Fruit fly (Drosophila melanogaster) whole organism, embryonic: ENCODE data around the gene CG6041.
A peak's percentile ranks its signal among the peaks of the same experiment; 100 is the strongest.

ENCODE experiments used
- ATbp ChIP-seq: fragments of 200-800 bp; sonication (Bioruptor generic); optimal IDR thresholded peaks from 2 replicates; lab custom pipeline; 2017; ENCODE audit warnings: missing biosample characterization, mild to moderate bottlenecking, missing genetic modification characterization, missing genetic modification reagents
- Abd-B ChIP-seq: fragments of 200-800 bp; sonication (Bioruptor generic); optimal IDR thresholded peaks from 2 replicates; lab custom pipeline; 2018; ENCODE audit warnings: missing biosample characterization, mild to moderate bottlenecking, missing genetic modification characterization, moderate library complexity
- Atf6 ChIP-seq: fragments of 200-800 bp; sonication (Bioruptor generic); IDR thresholded peaks from 2 replicates; pipeline ENCODE4 v1.3.6; 2022; ENCODE audit warnings: missing biosample characterization, missing genetic modification characterization
- CG12219 ChIP-seq: fragments of 200-800 bp; sonication (Bioruptor generic); optimal IDR thresholded peaks from 3 replicates; lab custom pipeline; 2018; ENCODE audit warnings: missing biosample characterization, mild to moderate bottlenecking, missing genetic modification characterization
- CG13287 ChIP-seq: fragments of 200-800 bp; sonication (Bioruptor generic); IDR thresholded peaks from 2 replicates; pipeline ENCODE4 v1.3.6; 2022; ENCODE audit warnings: missing biosample characterization, missing genetic modification characterization; ENCODE audit not compliant: partially characterized antibody
- CG1603 ChIP-seq: fragments of 200-800 bp; sonication (Bioruptor generic); optimal IDR thresholded peaks from 2 replicates; lab custom pipeline; 2019; ENCODE audit warnings: missing biosample characterization, mild to moderate bottlenecking, missing genetic modification characterization, moderate library complexity
- CG17361 ChIP-seq: fragments of 200-800 bp; sonication (Bioruptor generic); IDR thresholded peaks from 3 replicates; pipeline ENCODE4 v1.3.6; 2022; ENCODE audit warnings: missing biosample characterization, missing genetic modification characterization
- CG17612 ChIP-seq: fragments of 200-800 bp; sonication (Bioruptor generic); IDR thresholded peaks from 2 replicates; pipeline ENCODE4 v1.3.6; 2022; ENCODE audit warnings: missing biosample characterization, missing genetic modification characterization
- CG18476 ChIP-seq: fragments of 200-800 bp; sonication (Bioruptor generic); optimal IDR thresholded peaks from 2 replicates; lab custom pipeline; 2016; ENCODE audit warnings: missing biosample characterization, mild to moderate bottlenecking, missing genetic modification characterization
- CG32767 ChIP-seq: fragments of 200-800 bp; sonication (Bioruptor generic); IDR thresholded peaks from 2 replicates; pipeline ENCODE4 v1.3.6; 2022; ENCODE audit warnings: missing biosample characterization, missing genetic modification characterization
- CG32772 ChIP-seq: fragments of 200-800 bp; sonication (Bioruptor generic); IDR thresholded peaks from 2 replicates; pipeline ENCODE4 v1.3.6; 2022; ENCODE audit warnings: missing biosample characterization, missing genetic modification characterization
- CG34376 ChIP-seq: fragments of 200-800 bp; sonication (Bioruptor generic); optimal IDR thresholded peaks from 2 replicates; lab custom pipeline; 2018; ENCODE audit warnings: missing biosample characterization, mild to moderate bottlenecking, missing genetic modification characterization
- CG4360 ChIP-seq: fragments of 200-800 bp; sonication (Bioruptor generic); IDR thresholded peaks from 2 replicates; pipeline ENCODE4 v1.3.6; 2022; ENCODE audit warnings: missing biosample characterization, missing genetic modification characterization
- CG6254 ChIP-seq: fragments of 200-800 bp; sonication (Bioruptor generic); optimal IDR thresholded peaks from 3 replicates; lab custom pipeline; 2017; ENCODE audit warnings: mild to moderate bottlenecking, missing biosample characterization, missing genetic modification reagents, missing genetic modification characterization
- CG7987 ChIP-seq: fragments of 200-800 bp; sonication (Bioruptor generic); optimal IDR thresholded peaks from 2 replicates; lab custom pipeline; 2018; ENCODE audit warnings: missing biosample characterization, mild to moderate bottlenecking, missing genetic modification characterization, moderate library complexity
- CG9727 ChIP-seq: fragments of 200-800 bp; sonication (Bioruptor generic); optimal IDR thresholded peaks from 3 replicates; lab custom pipeline; 2017; ENCODE audit warnings: missing biosample characterization, mild to moderate bottlenecking, missing genetic modification characterization
- CHES-1-like ChIP-seq: fragments of 200-800 bp; sonication (Bioruptor generic); optimal IDR thresholded peaks from 2 replicates; lab custom pipeline; 2016; ENCODE audit warnings: missing biosample characterization, missing genetic modification characterization
- D19A ChIP-seq: fragments of 200-800 bp; optimal IDR thresholded peaks from 3 replicates; lab custom pipeline; 2019; ENCODE audit warnings: missing biosample characterization, mild to moderate bottlenecking, missing genetic modification characterization, moderate library complexity
- Dad ChIP-seq: fragments of 200-800 bp; sonication (Bioruptor generic); optimal IDR thresholded peaks from 3 replicates; lab custom pipeline; 2016; ENCODE audit warnings: missing biosample characterization, missing genetic modification characterization
- Dfd ChIP-seq, 2 experiments: fragments of >200 bp; optimal IDR thresholded peaks; 2 replicates each; lab custom pipeline; 2017; ENCODE audit warnings: missing biosample characterization in 2 of 2, missing genetic modification characterization in 2 of 2
- Dip3 ChIP-seq: fragments of 200-800 bp; sonication (Bioruptor generic); optimal IDR thresholded peaks from 3 replicates; lab custom pipeline; 2016; ENCODE audit warnings: missing biosample characterization, missing genetic modification characterization
- Doc2 ChIP-seq: fragments of 200-800 bp; sonication (Bioruptor generic); IDR thresholded peaks from 2 replicates; pipeline ENCODE4 v1.3.6; 2022; ENCODE audit warnings: missing biosample characterization, missing genetic modification characterization
- Dp ChIP-seq: fragments of 200-800 bp; sonication (Bioruptor generic); optimal IDR thresholded peaks from 2 replicates; lab custom pipeline; 2018; ENCODE audit warnings: missing biosample characterization, mild to moderate bottlenecking, missing genetic modification characterization, moderate library complexity
- Drgx ChIP-seq: fragments of 200-800 bp; sonication (Bioruptor generic); IDR thresholded peaks from 2 replicates; pipeline ENCODE4 v1.3.6; 2022; ENCODE audit warnings: missing biosample characterization, missing genetic modification characterization
- Fer1 ChIP-seq: fragments of 200-800 bp; sonication (Bioruptor generic); optimal IDR thresholded peaks from 2 replicates; lab custom pipeline; 2017; ENCODE audit warnings: missing biosample characterization, mild to moderate bottlenecking, missing genetic modification characterization
- Fer3 ChIP-seq: fragments of 200-800 bp; sonication (Bioruptor generic); optimal IDR thresholded peaks from 2 replicates; lab custom pipeline; 2018; ENCODE audit warnings: missing biosample characterization, mild to moderate bottlenecking, missing genetic modification characterization, moderate library complexity
- Hmr ChIP-seq: fragments of 200-800 bp; sonication (Bioruptor generic); optimal IDR thresholded peaks from 3 replicates; lab custom pipeline; 2017; ENCODE audit warnings: mild to moderate bottlenecking, missing biosample characterization, missing genetic modification reagents, missing genetic modification characterization
- Hr51 ChIP-seq, 2 experiments: fragments of 200-800 bp; sonication (Bioruptor generic); optimal IDR thresholded peaks; 2 replicates in 1 of 2; 3 replicates in 1 of 2; lab custom pipeline; 2016 to 2018; ENCODE audit warnings: missing biosample characterization in 2 of 2, missing genetic modification characterization in 2 of 2, mild to moderate bottlenecking in 1 of 2, moderate library complexity in 1 of 2
- Meics ChIP-seq: fragments of 200-800 bp; sonication (Bioruptor generic); optimal IDR thresholded peaks from 2 replicates; lab custom pipeline; 2017; ENCODE audit warnings: missing biosample characterization, mild to moderate bottlenecking, missing genetic modification characterization
- Neu2 ChIP-seq: fragments of 200-800 bp; sonication (Bioruptor generic); optimal IDR thresholded peaks from 3 replicates; lab custom pipeline; 2016; ENCODE audit warnings: missing biosample characterization, missing genetic modification characterization, borderline replicate concordance
- Nf-YA ChIP-seq: fragments of 200-800 bp; sonication (Bioruptor generic); IDR thresholded peaks from 2 replicates; pipeline ENCODE4 v1.3.6; 2022; ENCODE audit warnings: missing biosample characterization, missing genetic modification characterization
- Sox102F ChIP-seq: fragments of 200-800 bp; sonication (Bioruptor generic); optimal IDR thresholded peaks from 2 replicates; lab custom pipeline; 2018; ENCODE audit warnings: missing biosample characterization, mild to moderate bottlenecking, missing genetic modification characterization, moderate library complexity
- Vsx1 ChIP-seq: fragments of 200-800 bp; sonication (Bioruptor generic); optimal IDR thresholded peaks from 2 replicates; lab custom pipeline; 2017; ENCODE audit warnings: missing biosample characterization, mild to moderate bottlenecking, missing genetic modification characterization, missing genetic modification reagents
- ato ChIP-seq: fragments of 200-800 bp; sonication (Bioruptor generic); IDR thresholded peaks from 2 replicates; pipeline ENCODE4 v1.3.6; 2022; ENCODE audit warnings: missing biosample characterization, missing genetic modification characterization; ENCODE audit not compliant: partially characterized antibody
- chif ChIP-seq, 2 experiments: fragments of 200-800 bp; sonication (Bioruptor generic); optimal IDR thresholded peaks; 3 replicates each; lab custom pipeline; 2016; ENCODE audit warnings: missing biosample characterization in 2 of 2, missing genetic modification characterization in 2 of 2
- dmrt99B ChIP-seq: fragments of 200-800 bp; sonication (Bioruptor generic); optimal IDR thresholded peaks from 2 replicates; lab custom pipeline; 2018; ENCODE audit warnings: missing biosample characterization, mild to moderate bottlenecking, missing genetic modification characterization, moderate library complexity
- dpn ChIP-seq, 2 experiments: fragments of 200-800 bp; sonication (Bioruptor generic); optimal IDR thresholded peaks; 3 replicates each; lab custom pipeline; 2016; ENCODE audit warnings: missing biosample characterization in 2 of 2, missing genetic modification characterization in 2 of 2
- gem ChIP-seq: fragments of 200-800 bp; sonication (Bioruptor generic); optimal IDR thresholded peaks from 2 replicates; lab custom pipeline; 2019; ENCODE audit warnings: missing biosample characterization, mild to moderate bottlenecking, missing genetic modification characterization, moderate library complexity
- nerfin-2 ChIP-seq: fragments of 200-800 bp; sonication (Bioruptor generic); IDR thresholded peaks from 2 replicates; pipeline ENCODE4 v1.3.6; 2022; ENCODE audit warnings: missing biosample characterization, missing genetic modification characterization; ENCODE audit not compliant: partially characterized antibody
- oc ChIP-seq: fragments of 200-800 bp; sonication (Bioruptor generic); optimal IDR thresholded peaks from 2 replicates; lab custom pipeline; 2018; ENCODE audit warnings: missing biosample characterization, mild to moderate bottlenecking, missing genetic modification characterization, moderate library complexity
- ranshi ChIP-seq: fragments of 200-800 bp; sonication (Bioruptor generic); IDR thresholded peaks from 2 replicates; pipeline ENCODE4 v1.3.6; 2022; ENCODE audit warnings: missing biosample characterization, missing genetic modification characterization
- row ChIP-seq: fragments of 200-800 bp; sonication (Bioruptor generic); IDR thresholded peaks from 3 replicates; pipeline ENCODE4 v1.3.6; 2022; ENCODE audit warnings: missing biosample characterization, missing genetic modification characterization
- salm ChIP-seq: fragments of 200-800 bp; sonication (Bioruptor generic); optimal IDR thresholded peaks from 2 replicates; lab custom pipeline; 2018; ENCODE audit warnings: missing biosample characterization, mild to moderate bottlenecking, missing genetic modification characterization
- sc ChIP-seq, 3 experiments: fragments of >200 bp in 2 of 3; fragments of 200-800 bp in 1 of 3; sonication (Bioruptor generic) in 1 of 3; optimal IDR thresholded peaks; 2 replicates in 2 of 3; 3 replicates in 1 of 3; lab custom pipeline; 2017; ENCODE audit warnings: mild to moderate bottlenecking in 1 of 3, missing biosample characterization in 1 of 3, missing genetic modification characterization in 1 of 3, missing genetic modification reagents in 1 of 3
- sens ChIP-seq: fragments of 200-800 bp; sonication (Bioruptor generic); peaks from one replicate; lab custom pipeline; 2016; ENCODE audit warnings: missing biosample characterization, missing genetic modification characterization
- seq ChIP-seq: fragments of 200-800 bp; sonication (Bioruptor generic); IDR thresholded peaks from 2 replicates; pipeline ENCODE4 v1.3.6; 2022; ENCODE audit warnings: missing biosample characterization, missing genetic modification characterization
- twi ChIP-seq: fragments of 200-800 bp; optimal IDR thresholded peaks from 2 replicates; lab custom pipeline; 2019; ENCODE audit warnings: missing biosample characterization, mild to moderate bottlenecking, missing genetic modification characterization, moderate library complexity
- unc-4 ChIP-seq: fragments of 200-800 bp; sonication (Bioruptor generic); IDR thresholded peaks from 2 replicates; pipeline ENCODE4 v1.3.6; 2022; ENCODE audit warnings: missing biosample characterization, missing genetic modification characterization; ENCODE audit not compliant: partially characterized antibody
- zfh1 ChIP-seq: fragments of 200-800 bp; sonication (Bioruptor generic); IDR thresholded peaks from 3 replicates; pipeline ENCODE4 v1.3.6; 2022; ENCODE audit warnings: missing biosample characterization, missing genetic modification characterization

CG6041 gene

DNA sequence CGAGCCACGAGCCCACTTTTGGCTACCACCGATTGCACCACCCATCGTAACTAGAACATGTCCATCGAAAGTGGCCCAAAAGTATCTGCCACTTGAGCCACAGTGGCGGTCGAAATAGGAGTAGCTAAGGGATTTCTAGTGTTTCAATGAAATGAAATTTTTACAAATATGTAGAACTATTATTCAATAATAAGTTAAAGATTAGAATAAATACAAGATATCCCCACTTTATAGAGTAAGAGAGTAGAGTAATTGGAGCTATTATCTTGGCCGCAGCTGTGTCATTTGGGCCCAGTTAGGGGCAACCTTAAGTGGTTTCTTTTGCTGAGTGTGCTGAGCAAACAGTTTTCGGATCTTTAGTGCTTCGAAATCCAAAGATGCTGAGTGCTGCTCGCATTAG lies 41.4 kb downstream of the CG6041 start (continued):
- TF ChIP-seq CG12219 = peak; percentile 47
- peak; percentile 51; the same call in 1 of the 3 replicates for TF ChIP-seq CG17361 (GFP tag; lab: Robert Waterston, UW)
- TF ChIP-seq Fer3 (tag; lab: Kevin White, UChicago) = peak; percentile 15
- no peak for TF ChIP-seq unc-4 (GFP tag; lab: Robert Waterston, UW)
- no peak for TF ChIP-seq Drgx (GFP tag; lab: Robert Waterston, UW)
- peak; percentile 12 for TF ChIP-seq salm
- 0 out of 2 replicates have a peak, but pooled peaks have one; percentile 44 for TF ChIP-seq CG32772 (GFP tag; lab: Robert Waterston, UW)
- TF ChIP-seq Hr51 (GFP tag; optimal IDR thresholded peaks at IDR 0.05; lab: Kevin White, UChicago) = peak in 1 of 2 experiments; percentile 63
- no peak for TF ChIP-seq CG13287 (GFP tag; lab: Robert Waterston, UW)
- no peak for TF ChIP-seq CHES-1-like (GFP tag; lab: Kevin White, UChicago)
- no peak for TF ChIP-seq Dfd (GFP tag; optimal IDR thresholded peaks at IDR 0.05; lab: Kevin White, UChicago)
- TF ChIP-seq ato (GFP tag; lab: Robert Waterston, UW) = no peak
- TF ChIP-seq oc (tag; lab: Kevin White, UChicago) = peak; percentile 11
- TF ChIP-seq CG7987 = no peak
- TF ChIP-seq zfh1 (GFP tag; lab: Robert Waterston, UW) = 0 out of 3 replicates have a peak, but pooled peaks have one; percentile 57
- TF ChIP-seq chif (GFP tag; optimal IDR thresholded peaks at IDR 0.05; lab: Kevin White, UChicago) = peak; percentile 2 to 11
- no peak for TF ChIP-seq Vsx1 (GFP tag; lab: Kevin White, UChicago)
- peak; percentile 28 for TF ChIP-seq D19A
- TF ChIP-seq Hmr = peak; percentile 33
- no peak for TF ChIP-seq Abd-B (GFP tag; lab: Kevin White, UChicago)
- no peak for TF ChIP-seq sc (optimal IDR thresholded peaks at IDR 0.05; lab: Kevin White, UChicago)
- no peak for TF ChIP-seq sc (GFP tag; optimal IDR thresholded peaks at IDR 0.05; lab: Kevin White, UChicago)
- TF ChIP-seq CG9727 (GFP tag; lab: Kevin White, UChicago) = peak; percentile 2
- TF ChIP-seq CG18476 (GFP tag; lab: Kevin White, UChicago) = no peak
- peak; percentile 10 for TF ChIP-seq CG6254 (GFP tag; lab: Kevin White, UChicago)
- no peak for TF ChIP-seq Dp (GFP tag; lab: Kevin White, UChicago)
- peak; percentile 54 for TF ChIP-seq CG1603 (tag; lab: Kevin White, UChicago)
- TF ChIP-seq twi (tag; lab: Kevin White, UChicago) = no peak
- TF ChIP-seq row (GFP tag; lab: Robert Waterston, UW) = peak; percentile 59
- TF ChIP-seq CG17612 (GFP tag; lab: Robert Waterston, UW) = no peak
- TF ChIP-seq Nf-YA (GFP tag; lab: Robert Waterston, UW) = peak; percentile 26; the same call in 1 of the 2 replicates
- peak; percentile 64 for TF ChIP-seq gem (tag; lab: Kevin White, UChicago)
- TF ChIP-seq nerfin-2 = no peak
- TF ChIP-seq Sox102F (GFP tag; lab: Kevin White, UChicago) = peak; percentile 59
- TF ChIP-seq dpn (GFP tag; optimal IDR thresholded peaks at IDR 0.05; lab: Kevin White, UChicago) = peak in 1 of 2 experiments; percentile 29
- TF ChIP-seq seq (GFP tag; lab: Robert Waterston, UW) = peak; percentile 56
- TF ChIP-seq Doc2 (GFP tag; lab: Robert Waterston, UW) = no peak
- peak; percentile 18 for TF ChIP-seq Fer1
- TF ChIP-seq CG32767 (GFP tag; lab: Robert Waterston, UW) = 0 out of 2 replicates have a peak, but pooled peaks have one; percentile 26
- no peak for TF ChIP-seq Dip3
- TF ChIP-seq Neu2 (GFP tag; lab: Kevin White, UChicago) = no peak
- TF ChIP-seq CG4360 = no peak
- peak; percentile 7 for TF ChIP-seq Meics (GFP tag; lab: Kevin White, UChicago)
- peak; percentile 48; the same call in 1 of the 2 replicates for TF ChIP-seq ranshi (GFP tag; lab: Robert Waterston, UW)
- TF ChIP-seq Atf6 = peak; percentile 20; the same call in 1 of the 2 replicates
- no peak for TF ChIP-seq Dad (GFP tag; lab: Kevin White, UChicago)
- TF ChIP-seq sens (GFP tag; lab: Kevin White, UChicago) = peak; percentile 75
- peak; percentile 43 for TF ChIP-seq ATbp (GFP tag; lab: Kevin White, UChicago)
- TF ChIP-seq CG34376 = no peak
- TF ChIP-seq dmrt99B (tag; lab: Kevin White, UChicago) = peak; percentile 72
